Fruit fly (Drosophila melanogaster) Kc167 (cell line): ENCODE results near the gene Lim1.

ENCODE experiments used
- Myc ChIP-seq: fragments of >200 bp; optimal IDR thresholded peaks from 2 replicates; lab custom pipeline; 2017; ENCODE audit warnings: missing external identifiers
- Sin3A ChIP-seq: fragments of >200 bp; optimal IDR thresholded peaks from 2 replicates; lab custom pipeline; 2018; ENCODE audit warnings: missing external identifiers
- h ChIP-seq: fragments of >200 bp; optimal IDR thresholded peaks from 3 replicates; lab custom pipeline; 2018; ENCODE audit warnings: missing external identifiers
- insv ChIP-seq: fragments of >200 bp; optimal IDR thresholded peaks from 3 replicates; lab custom pipeline; 2018; ENCODE audit warnings: missing external identifiers
- psq ChIP-seq: fragments of >200 bp; optimal IDR thresholded peaks from 2 replicates; lab custom pipeline; 2017; ENCODE audit warnings: missing external identifiers
- ttk ChIP-seq: sonication (Bioruptor generic); optimal IDR thresholded peaks from 2 replicates; lab custom pipeline; 2017; ENCODE audit warnings: missing external identifiers

- TF ChIP-seq Sin3A (lab: Kevin White, UChicago), result no peak
- no peak for TF ChIP-seq psq
- TF ChIP-seq insv (lab: Kevin White, UChicago), result no peak
- TF ChIP-seq ttk, result no peak
- TF ChIP-seq Myc (lab: Kevin White, UChicago), result no peak
- TF ChIP-seq h (lab: Kevin White, UChicago), result no peak
Measured at dm6 chrX:8798330-8798729, 7.3 kb downstream of the Lim1 start.
